Worm (Caenorhabditis elegans) whole organism, L1 larva: ENCODE results near the gene Y38F1A.8.

ENCODE experiments used
- C16A3.4 ChIP-seq: fragments of 150-350 bp; optimal IDR thresholded peaks from 2 replicates; lab custom pipeline; 2014; ENCODE audit warnings: missing biosample characterization, missing genetic modification characterization
- aly-2 ChIP-seq: fragments of 150-350 bp; optimal IDR thresholded peaks from 2 replicates; lab custom pipeline; 2014; ENCODE audit warnings: missing biosample characterization, missing genetic modification characterization
- blmp-1 ChIP-seq: fragments of 150-350 bp; optimal IDR thresholded peaks from 2 replicates; lab custom pipeline; 2014; ENCODE audit warnings: missing biosample characterization, missing genetic modification characterization
- ceh-63 ChIP-seq: fragments of 200-800 bp; sonication (Bioruptor generic); optimal IDR thresholded peaks from 2 replicates; lab custom pipeline; 2018; ENCODE audit warnings: mild to moderate bottlenecking, missing genetic modification characterization, missing compliant biosample characterization
- ceh-8 ChIP-seq: fragments of 200-800 bp; sonication (Bioruptor generic); optimal IDR thresholded peaks from 2 replicates; lab custom pipeline; 2018; ENCODE audit warnings: mild to moderate bottlenecking, missing genetic modification characterization, moderate library complexity, missing compliant biosample characterization
- ceh-82 ChIP-seq, 3 experiments: fragments of 150-350 bp in 1 of 3; sonication (generic microtip) in 2 of 3; optimal IDR thresholded peaks; 2 replicates each; lab custom pipeline; 2014 to 2017; ENCODE audit warnings: missing biosample characterization in 3 of 3, missing genetic modification characterization in 3 of 3
- ceh-88 ChIP-seq: fragments of 200-800 bp; sonication (Bioruptor generic); IDR thresholded peaks from 2 replicates; pipeline ENCODE4 v1.3.6; 2022; ENCODE audit warnings: missing genetic modification characterization, missing compliant biosample characterization
- dpl-1 ChIP-seq, 3 experiments: fragments of 150-350 bp in 2 of 3; sonication (generic microtip) in 1 of 3; optimal IDR thresholded peaks; 2 replicates each; lab custom pipeline; 2014 to 2017; ENCODE audit warnings: missing biosample characterization in 3 of 3, missing genetic modification characterization in 3 of 3, missing genetic modification reagents in 3 of 3
- efl-1 ChIP-seq, 4 experiments: fragments of 150-350 bp; optimal IDR thresholded peaks in 3 of 4; peaks in 1 of 4; 1 replicate in 1 of 4; 2 replicates in 3 of 4; lab custom pipeline; 2014; ENCODE audit warnings: missing biosample characterization in 2 of 4, missing genetic modification characterization in 2 of 4, missing genetic modification reagents in 2 of 4
- egl-13 ChIP-seq: sonication (generic microtip); optimal IDR thresholded peaks from 2 replicates; lab custom pipeline; 2016; ENCODE audit warnings: missing genotype, missing genetic modification reagents, missing genetic modification characterization, missing compliant biosample characterization
- elt-3 ChIP-seq, 6 experiments: fragments of 150-350 bp in 1 of 6; sonication (generic microtip); optimal IDR thresholded peaks; 2 replicates each; lab custom pipeline; 2017 to 2018; ENCODE audit warnings: missing biosample characterization in 6 of 6, missing genetic modification characterization in 6 of 6, inconsistent platforms in 1 of 6
- hlh-17 ChIP-seq: fragments of 200-800 bp; sonication (Bioruptor generic); optimal IDR thresholded peaks from 2 replicates; lab custom pipeline; 2018; ENCODE audit warnings: missing genetic modification characterization, mild to moderate bottlenecking, missing compliant biosample characterization, moderate library complexity, borderline replicate concordance
- hpl-2 ChIP-seq: fragments of 150-350 bp; optimal IDR thresholded peaks from 2 replicates; lab custom pipeline; 2014; ENCODE audit warnings: missing biosample characterization, missing genetic modification reagents, missing genetic modification characterization
- isw-1 ChIP-seq: fragments of 200-800 bp; sonication (Bioruptor generic); IDR thresholded peaks from 2 replicates; pipeline ENCODE4 v1.3.6; 2022; ENCODE audit warnings: missing genetic modification characterization, missing compliant biosample characterization
- lin-14 ChIP-seq: fragments of 200-800 bp; sonication (Bioruptor generic); optimal IDR thresholded peaks from 2 replicates; lab custom pipeline; 2018; ENCODE audit warnings: mild to moderate bottlenecking, missing genetic modification characterization, moderate library complexity, missing compliant biosample characterization
- lin-35 ChIP-seq, 2 experiments: fragments of 150-350 bp; optimal IDR thresholded peaks; 2 replicates each; lab custom pipeline; 2014; ENCODE audit warnings: missing biosample characterization in 2 of 2, missing genetic modification characterization in 2 of 2, missing genetic modification reagents in 2 of 2
- mab-9 ChIP-seq: fragments of 200-800 bp; sonication (Bioruptor generic); IDR thresholded peaks from 2 replicates; pipeline ENCODE4 v1.3.6; 2022; ENCODE audit warnings: missing genetic modification reagents, missing genetic modification characterization, missing compliant biosample characterization
- mep-1 ChIP-seq: fragments of 150-350 bp; optimal IDR thresholded peaks from 2 replicates; lab custom pipeline; 2014; ENCODE audit warnings: missing biosample characterization, missing genetic modification characterization
- nhr-11 ChIP-seq: fragments of 150-350 bp; optimal IDR thresholded peaks from 2 replicates; lab custom pipeline; 2014; ENCODE audit warnings: missing biosample characterization, missing genetic modification characterization
- nhr-28 ChIP-seq: fragments of 150-350 bp; optimal IDR thresholded peaks from 2 replicates; lab custom pipeline; 2014; ENCODE audit warnings: missing biosample characterization, missing genetic modification characterization
- nhr-47 ChIP-seq: sonication (generic microtip); optimal IDR thresholded peaks from 2 replicates; lab custom pipeline; 2016; ENCODE audit warnings: mild to moderate bottlenecking, missing genetic modification characterization, moderate library complexity, missing compliant biosample characterization
- nhr-84 ChIP-seq: sonication (generic microtip); optimal IDR thresholded peaks from 2 replicates; lab custom pipeline; 2017; ENCODE audit warnings: missing biosample characterization, missing genetic modification characterization
- nhr-85 ChIP-seq: sonication (generic microtip); peaks from one replicate; lab custom pipeline; 2016; ENCODE audit warnings: missing genetic modification characterization, inconsistent platforms, missing compliant biosample characterization
- nhr-90 ChIP-seq: sonication (generic microtip); optimal IDR thresholded peaks from 2 replicates; lab custom pipeline; 2016; ENCODE audit warnings: mild to moderate bottlenecking, missing genetic modification characterization, missing compliant biosample characterization; ENCODE audit not compliant: poor library complexity
- pag-3 ChIP-seq: sonication (generic microtip); optimal IDR thresholded peaks from 2 replicates; lab custom pipeline; 2017; ENCODE audit warnings: missing genetic modification characterization, mild to moderate bottlenecking, missing compliant biosample characterization, antibody characterized with exemption, borderline replicate concordance; ENCODE audit not compliant: insufficient read depth
- pqm-1 ChIP-seq: sonication (generic microtip); optimal IDR thresholded peaks from 3 replicates; lab custom pipeline; 2017; ENCODE audit warnings: missing biosample characterization, missing genetic modification characterization
- rnt-1 ChIP-seq: sonication (generic microtip); optimal IDR thresholded peaks from 2 replicates; lab custom pipeline; 2016; ENCODE audit warnings: mild to moderate bottlenecking, missing genetic modification characterization, moderate library complexity, missing compliant biosample characterization
- snu-23 ChIP-seq: sonication (generic microtip); optimal IDR thresholded peaks from 2 replicates; lab custom pipeline; 2016; ENCODE audit warnings: missing genetic modification characterization, missing compliant biosample characterization
- sptf-1 ChIP-seq: fragments of 150-350 bp; optimal IDR thresholded peaks from 2 replicates; lab custom pipeline; 2014; ENCODE audit warnings: missing biosample characterization, missing genetic modification characterization
- swsn-7 ChIP-seq: sonication (generic microtip); optimal IDR thresholded peaks from 2 replicates; lab custom pipeline; 2016; ENCODE audit warnings: missing genetic modification characterization, missing compliant biosample characterization
- tbx-2 ChIP-seq: sonication (generic microtip); optimal IDR thresholded peaks from 2 replicates; lab custom pipeline; 2016; ENCODE audit warnings: missing genetic modification characterization, missing compliant biosample characterization
- tlp-1 ChIP-seq: fragments of 150-350 bp; optimal IDR thresholded peaks from 2 replicates; lab custom pipeline; 2014; ENCODE audit warnings: missing biosample characterization, missing genetic modification characterization
- ztf-11 ChIP-seq, 2 experiments: sonication (generic microtip); optimal IDR thresholded peaks; 2 replicates each; lab custom pipeline; 2016 to 2017; ENCODE audit warnings: missing genetic modification characterization in 2 of 2, missing biosample characterization in 1 of 2, missing compliant biosample characterization in 1 of 2
- ztf-4 ChIP-seq: fragments of 150-350 bp; optimal IDR thresholded peaks from 2 replicates; lab custom pipeline; 2014; ENCODE audit warnings: missing biosample characterization, missing genetic modification characterization

Gene Y38F1A.8

ce11 chrII:13030567-13031188, 30.0 kb upstream of the Y38F1A.8 start (continued):
- TF ChIP-seq ceh-82 (tag; optimal IDR thresholded peaks at IDR 0.05; lab: Kevin White, UChicago) (peak; percentile 18 to 47 (median 42)), nhr-90 (peak; percentile 25), C16A3.4 (peak; percentile 47), blmp-1 (tag; lab: Kevin White, UChicago) (peak; percentile 67), snu-23 (peak; percentile 79), lin-35 (GFP tag; optimal IDR thresholded peaks at IDR 0.05; lab: Kevin White, UChicago) (peak; percentile 42 to 80), ztf-4 (tag; lab: Kevin White, UChicago) (peak; percentile 2), pqm-1 (tag; lab: Kevin White, UChicago) (no peak), mab-9 (no peak), rnt-1 (tag; lab: Kevin White, UChicago) (peak; percentile 25), ztf-11 (tag; optimal IDR thresholded peaks at IDR 0.05; lab: Kevin White, UChicago) (no peak), ceh-8 (no peak)

DNA sequence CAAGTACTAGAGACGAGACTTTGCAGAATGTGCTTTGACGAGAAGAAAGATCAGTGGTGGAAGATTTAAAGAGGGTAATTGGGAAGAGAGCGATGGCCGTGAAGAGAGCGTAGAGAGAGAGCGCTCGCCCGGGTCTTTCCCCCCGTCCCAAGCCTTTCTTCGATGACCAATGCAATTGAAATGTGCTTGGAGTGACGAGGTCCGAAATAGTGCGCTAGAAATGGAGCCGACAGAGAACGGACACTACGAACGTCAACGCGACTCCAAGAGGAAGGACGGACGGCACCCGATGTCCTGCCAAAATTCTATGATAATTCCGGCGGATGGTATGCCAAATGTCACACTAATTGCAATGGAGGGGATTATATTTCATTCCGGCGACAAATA, 29.4 kb upstream of the Y38F1A.8 start:
- TF ChIP-seq lin-14 (GFP tag; lab: Kevin White, UChicago) (peak; percentile 13), ceh-88 (GFP tag; lab: Robert Waterston, UW) (no peak)
- TF ChIP-seq, all 84 proteins: peak for 1

ce11 chrII:13029290-13030050, 28.8 kb upstream of the Y38F1A.8 start:
- TF ChIP-seq rnt-1 (tag; lab: Kevin White, UChicago) (peak; percentile 18), mep-1 (tag; lab: Kevin White, UChicago) (peak; percentile 39), elt-3 (tag; optimal IDR thresholded peaks at IDR 0.05; lab: Kevin White, UChicago) (peak in 1 of 6 experiments; percentile 44), blmp-1 (tag; lab: Kevin White, UChicago) (peak; percentile 39), sptf-1 (tag; lab: Kevin White, UChicago) (no peak), nhr-85 (peak; percentile 77), egl-13 (tag; lab: Kevin White, UChicago) (no peak), lin-14 (GFP tag; lab: Kevin White, UChicago) (peak; percentile 31), hlh-17 (GFP tag; lab: Kevin White, UChicago) (no peak), efl-1 (optimal IDR thresholded peaks at IDR 0.05; lab: Kevin White, UChicago) (no peak), efl-1 (GFP tag; optimal IDR thresholded peaks at IDR 0.05 in 1 of 2; lab: Kevin White, UChicago) (peak in 1 of 2 experiments; percentile 89)

ce11 chrII:13025794-13026412, 25.2 kb upstream of the Y38F1A.8 start, which contains the start of gene max-2:
max-2 (minus strand) TSS chrII:13025844.
- TF ChIP-seq snu-23 (no peak), nhr-90 (no peak), tlp-1 (no peak), aly-2 (no peak), nhr-84 (tag; lab: Kevin White, UChicago) (no peak), nhr-47 (no peak), isw-1 (GFP tag; lab: Robert Waterston, UW) (no peak), swsn-7 (tag; lab: Kevin White, UChicago) (no peak), tbx-2 (tag; lab: Kevin White, UChicago) (no peak), dpl-1 (GFP tag; optimal IDR thresholded peaks at IDR 0.05; lab: Kevin White, UChicago) (peak in 1 of 3 experiments; percentile 1), lin-14 (GFP tag; lab: Kevin White, UChicago) (peak; percentile 19), nhr-28 (tag; lab: Kevin White, UChicago) (no peak), pag-3 (no peak), ceh-63 (GFP tag; lab: Kevin White, UChicago) (no peak), hpl-2 (GFP tag; lab: Kevin White, UChicago) (no peak), lin-35 (GFP tag; optimal IDR thresholded peaks at IDR 0.05; lab: Kevin White, UChicago) (peak in 1 of 2 experiments; percentile 6), nhr-11 (tag; lab: Kevin White, UChicago) (no peak), blmp-1 (tag; lab: Kevin White, UChicago) (peak; percentile 40), ceh-82 (tag; optimal IDR thresholded peaks at IDR 0.05; lab: Kevin White, UChicago) (no peak)
